Fruit fly (Drosophila melanogaster): ENCODE results near the gene RanBP3.

The RanBP3 gene

dm6 chr3R:23783961-23784360 lies 31.3 kb upstream of the RanBP3 start (continued):
- TF ChIP-seq pita (GFP tag; optimal IDR thresholded peaks at IDR 0.05): no peak
- TF ChIP-seq h (optimal IDR thresholded peaks at IDR 0.05): no peak
- peak; percentile 89 for TF ChIP-seq CG4707 (GFP tag; optimal IDR thresholded peaks at IDR 0.05)
- 0 out of 2 replicates have a peak, but pooled peaks have one; percentile 21 for TF ChIP-seq CG5953 (GFP tag; IDR thresholded peaks at IDR 0.05)
- TF ChIP-seq Side (GFP tag; optimal IDR thresholded peaks at IDR 0.05): peak; percentile 39
- TF ChIP-seq tll (GFP tag; optimal IDR thresholded peaks at IDR 0.05): no peak
- TF ChIP-seq CG11398 (GFP tag; optimal IDR thresholded peaks at IDR 0.05): peak; percentile 39
- peak; percentile 89 for TF ChIP-seq Sox102F (GFP tag; optimal IDR thresholded peaks at IDR 0.05)
- TF ChIP-seq Fer1 (GFP tag; optimal IDR thresholded peaks at IDR 0.05): peak; percentile 9
- TF ChIP-seq Hr51 (GFP tag; optimal IDR thresholded peaks at IDR 0.05): peak; percentile 6 to 80
- peak; percentile 35; the same call in 1 of the 4 replicates for TF ChIP-seq Gug (GFP tag; IDR thresholded peaks at IDR 0.05)
- peak; percentile 76 for TF ChIP-seq CG18476 (GFP tag; optimal IDR thresholded peaks at IDR 0.05)
- TF ChIP-seq tgo (GFP tag; IDR thresholded peaks at IDR 0.05): peak; percentile 34; the same call in 2 of the 3 replicates
- no peak for TF ChIP-seq eyg (GFP tag; optimal IDR thresholded peaks at IDR 0.05)
- TF ChIP-seq hb (GFP tag; IDR thresholded peaks at IDR 0.05; ENCODE audit: partially characterized antibody): no peak
- TF ChIP-seq vfl (GFP tag; optimal IDR thresholded peaks at IDR 0.05): no peak
- TF ChIP-seq H2.0 (GFP tag; IDR thresholded peaks at IDR 0.05): peak; percentile 57
- TF ChIP-seq Pdp1 (GFP tag; optimal IDR thresholded peaks at IDR 0.05): peak; percentile 9 to 70
- TF ChIP-seq aop (GFP tag; IDR thresholded peaks at IDR 0.05): no peak
- TF ChIP-seq tx (GFP tag; optimal IDR thresholded peaks at IDR 0.05): peak; percentile 51
- TF ChIP-seq Scr (GFP tag; IDR thresholded peaks at IDR 0.05; ENCODE audit: partially characterized antibody): no peak
- peak; percentile 16 for TF ChIP-seq Dek (tag; optimal IDR thresholded peaks at IDR 0.05)
- TF ChIP-seq Lhr (GFP tag; optimal IDR thresholded peaks at IDR 0.05): peak; percentile 70
- TF ChIP-seq HmgD (GFP tag; optimal IDR thresholded peaks at IDR 0.05): no peak
- TF ChIP-seq nmo (GFP tag; optimal IDR thresholded peaks at IDR 0.05): peak; percentile 93
- TF ChIP-seq dmrt11E (tag; optimal IDR thresholded peaks at IDR 0.05): peak; percentile 93
- TF ChIP-seq Usf (GFP tag; optimal IDR thresholded peaks at IDR 0.05): peak; percentile 5
- TF ChIP-seq bab2 (GFP tag; optimal IDR thresholded peaks at IDR 0.05): peak; percentile 48
- TF ChIP-seq Doc2 (GFP tag; IDR thresholded peaks at IDR 0.05): 0 out of 2 replicates have a peak, but pooled peaks have one; percentile 5
- peak; percentile 68 for TF ChIP-seq sim (GFP tag; IDR thresholded peaks at IDR 0.05)
- TF ChIP-seq Sin3A (optimal IDR thresholded peaks at IDR 0.05): no peak
- TF ChIP-seq danr (GFP tag; IDR thresholded peaks at IDR 0.05): peak; percentile 46; the same call in 1 of the 2 replicates
- TF ChIP-seq CG12942 (GFP tag; optimal IDR thresholded peaks at IDR 0.05): peak; percentile 24
- TF ChIP-seq CG1233 (GFP tag; optimal IDR thresholded peaks at IDR 0.05): peak; percentile 67
- TF ChIP-seq CG12299 (tag; optimal IDR thresholded peaks at IDR 0.05): peak; percentile 11
- peak; percentile 29 for TF ChIP-seq Sry-δ (GFP tag; optimal IDR thresholded peaks at IDR 0.05)
- TF ChIP-seq Nf-YC (tag; optimal IDR thresholded peaks at IDR 0.05): no peak
- no peak for TF ChIP-seq CG11696 (GFP tag; IDR thresholded peaks at IDR 0.05)
- peak; percentile 76 for TF ChIP-seq CG10209 (GFP tag; optimal IDR thresholded peaks at IDR 0.05)
- peak; percentile 51 for TF ChIP-seq lilli (GFP tag; optimal IDR thresholded peaks at IDR 0.05)
- no peak for TF ChIP-seq fd102C (GFP tag; optimal IDR thresholded peaks at IDR 0.05)
- TF ChIP-seq maf-S (GFP tag; optimal IDR thresholded peaks at IDR 0.05): no peak
- peak; percentile 25 for TF ChIP-seq CG12104 (GFP tag; optimal IDR thresholded peaks at IDR 0.05)
- no peak for TF ChIP-seq unc-4 (GFP tag; IDR thresholded peaks at IDR 0.05; ENCODE audit: partially characterized antibody)
- TF ChIP-seq run (tag; optimal IDR thresholded peaks at IDR 0.05): peak; percentile 53
- peak; percentile 21 for TF ChIP-seq Ets97D (GFP tag; optimal IDR thresholded peaks at IDR 0.05)
- TF ChIP-seq ATbp (GFP tag; optimal IDR thresholded peaks at IDR 0.05): peak; percentile 75
- no peak for TF ChIP-seq CG13287 (GFP tag; IDR thresholded peaks at IDR 0.05; ENCODE audit: partially characterized antibody)
- TF ChIP-seq scrt (GFP tag; optimal IDR thresholded peaks at IDR 0.05): no peak
- peak; percentile 68 for TF ChIP-seq jumu (GFP tag; optimal IDR thresholded peaks at IDR 0.05)
- peak; percentile 66 for TF ChIP-seq CG10431 (GFP tag; optimal IDR thresholded peaks at IDR 0.05)
